Fruit fly (Drosophila melanogaster): ENCODE measurements around the gene CG2816.

DNA sequence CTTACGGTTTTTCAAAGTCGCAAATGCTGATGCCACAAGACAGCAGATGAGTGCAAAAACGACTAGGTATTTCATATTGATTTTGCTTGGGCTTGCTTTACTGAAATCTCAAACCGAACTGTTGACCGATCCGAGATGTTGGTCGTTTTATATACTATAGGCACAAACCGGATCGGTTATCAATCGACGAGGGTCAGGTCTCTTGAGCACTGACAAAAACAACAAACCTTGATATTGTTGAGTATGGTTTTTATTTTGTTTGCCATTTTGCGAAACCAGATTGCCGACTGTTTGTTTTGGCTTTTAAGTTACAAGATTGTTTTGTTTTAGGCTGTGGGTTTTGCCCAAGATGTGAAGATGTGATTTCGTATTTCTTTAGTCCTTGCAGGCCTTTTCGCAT is 11.0 kb upstream of the CG2816 start, which contains the start of gene CG16704:
- TF ChIP-seq psq (optimal IDR thresholded peaks at IDR 0.05) (no peak), ttk (optimal IDR thresholded peaks at IDR 0.05) (no peak), h (optimal IDR thresholded peaks at IDR 0.05) (no peak), Myc (optimal IDR thresholded peaks at IDR 0.05) (no peak), insv (optimal IDR thresholded peaks at IDR 0.05) (no peak)
